In genomic region chr3L:10664511-10665062, dm6 we compare ENCODE assay signal across 1 fruit fly cellular context.
TF ChIP-seq lines count a peak whose summit lies in the region.

simj (plus strand) TSS chr3L:10664739.

TF ChIP-seq in whole organism, embryonic, 481 proteins besides CTCF, POLR2A, EP300 and RAD21 (continued from another document):
- TF ChIP-seq CG2712 (tag; optimal IDR thresholded peaks at IDR 0.05; lab: Kevin White, UChicago) (peak; percentile 62), nerfin-1 (tag; optimal IDR thresholded peaks at IDR 0.05; lab: Kevin White, UChicago) (peak; percentile 64), bcd (GFP tag; optimal IDR thresholded peaks at IDR 0.05; lab: Kevin White, UChicago) (peak; percentile 31), Usf (GFP tag; optimal IDR thresholded peaks at IDR 0.05; lab: Kevin White, UChicago) (no peak), CG18599 (GFP tag; optimal IDR thresholded peaks at IDR 0.05; lab: Kevin White, UChicago) (peak; percentile 61), pita (GFP tag; optimal IDR thresholded peaks at IDR 0.05; lab: Kevin White, UChicago) (peak; percentile 73), vvl (GFP tag; IDR thresholded peaks at IDR 0.05; lab: Robert Waterston, UW) (peak; percentile 77), CG4404 (GFP tag; IDR thresholded peaks at IDR 0.05; lab: Robert Waterston, UW) (no peak), CG16779 (GFP tag; IDR thresholded peaks at IDR 0.05; lab: Robert Waterston, UW) (0 out of 2 replicates have a peak, but pooled peaks have one; percentile 27), ATbp (GFP tag; optimal IDR thresholded peaks at IDR 0.05; lab: Kevin White, UChicago) (peak; percentile 63), CG15073 (GFP tag; optimal IDR thresholded peaks at IDR 0.05; lab: Kevin White, UChicago) (no peak), bsh (GFP tag; optimal IDR thresholded peaks at IDR 0.05; lab: Kevin White, UChicago) (peak in 1 of 2 experiments; percentile 26), CG6654 (GFP tag; optimal IDR thresholded peaks at IDR 0.05; lab: Kevin White, UChicago) (no peak), CG10565 (GFP tag; optimal IDR thresholded peaks at IDR 0.05; lab: Kevin White, UChicago) (no peak), ewg (GFP tag; optimal IDR thresholded peaks at IDR 0.05; lab: Kevin White, UChicago) (peak; percentile 67), onecut (GFP tag; IDR thresholded peaks at IDR 0.05; lab: Robert Waterston, UW) (peak; percentile 72), Hr3 (GFP tag; optimal IDR thresholded peaks at IDR 0.05; lab: Kevin White, UChicago) (no peak), CG2889 (GFP tag; IDR thresholded peaks at IDR 0.05; lab: Robert Waterston, UW) (no peak), knrl (GFP tag; IDR thresholded peaks at IDR 0.05; lab: Robert Waterston, UW; ENCODE audit: partially characterized antibody) (peak; percentile 81), Camta (GFP tag; optimal IDR thresholded peaks at IDR 0.05; lab: Kevin White, UChicago) (no peak), crc (GFP tag; optimal IDR thresholded peaks at IDR 0.05; lab: Kevin White, UChicago) (no peak), CG14441 (GFP tag; IDR thresholded peaks at IDR 0.05; lab: Robert Waterston, UW) (peak; percentile 17; the same call in 1 of the 2 replicates), CG10979 (tag; optimal IDR thresholded peaks at IDR 0.05; lab: Kevin White, UChicago) (peak; percentile 37), CG9797 (GFP tag; optimal IDR thresholded peaks at IDR 0.05; lab: Kevin White, UChicago) (peak; percentile 94), wor (GFP tag; IDR thresholded peaks at IDR 0.05; lab: Robert Waterston, UW) (no peak), lmd (GFP tag; IDR thresholded peaks at IDR 0.05; lab: Robert Waterston, UW) (no peak), Taf1 (GFP tag; IDR thresholded peaks at IDR 0.05; lab: Robert Waterston, UW) (no peak; the same call in 1 of the 2 replicates), Rfx (GFP tag; IDR thresholded peaks at IDR 0.05; lab: Robert Waterston, UW) (peak; percentile 80), ind (GFP tag; optimal IDR thresholded peaks at IDR 0.05; lab: Kevin White, UChicago) (no peak), CG11695 (GFP tag; IDR thresholded peaks at IDR 0.05; lab: Robert Waterston, UW) (no peak), CG9609 (GFP tag; optimal IDR thresholded peaks at IDR 0.05; lab: Kevin White, UChicago) (no peak), sens-2 (GFP tag; IDR thresholded peaks at IDR 0.05; lab: Robert Waterston, UW) (no peak), dysf (GFP tag; IDR thresholded peaks at IDR 0.05; lab: Robert Waterston, UW) (0 out of 3 replicates have a peak, but pooled peaks have one; percentile 9), Deaf1 (tag; optimal IDR thresholded peaks at IDR 0.05; lab: Kevin White, UChicago) (peak; percentile 60), CG14050 (GFP tag; IDR thresholded peaks at IDR 0.05; lab: Robert Waterston, UW) (no peak), CG12071 (GFP tag; optimal IDR thresholded peaks at IDR 0.05; lab: Kevin White, UChicago) (peak; percentile 31), Mrtf (GFP tag; IDR thresholded peaks at IDR 0.05; lab: Robert Waterston, UW) (no peak), Mes4 (GFP tag; optimal IDR thresholded peaks at IDR 0.05; lab: Kevin White, UChicago) (peak; percentile 1), danr (GFP tag; IDR thresholded peaks at IDR 0.05; lab: Robert Waterston, UW) (no peak), chm (GFP tag; IDR thresholded peaks at IDR 0.05; lab: Robert Waterston, UW) (peak; percentile 95), pum (GFP tag; optimal IDR thresholded peaks at IDR 0.05; lab: Kevin White, UChicago) (no peak), Ets97D (GFP tag; optimal IDR thresholded peaks at IDR 0.05; lab: Kevin White, UChicago) (peak; percentile 86), exex (tag; optimal IDR thresholded peaks at IDR 0.05; lab: Kevin White, UChicago) (peak; percentile 67), CG9437 (GFP tag; optimal IDR thresholded peaks at IDR 0.05; lab: Kevin White, UChicago) (no peak), Poxn (GFP tag; IDR thresholded peaks at IDR 0.05; lab: Robert Waterston, UW) (no peak), pzg (GFP tag; optimal IDR thresholded peaks at IDR 0.05; lab: Kevin White, UChicago) (peak; percentile 97), CG30020 (tag; optimal IDR thresholded peaks at IDR 0.05; lab: Kevin White, UChicago) (peak; percentile 16), eve (GFP tag; optimal IDR thresholded peaks at IDR 0.05; lab: Kevin White, UChicago) (peak in 1 of 2 experiments; percentile 76), tap (tag; optimal IDR thresholded peaks at IDR 0.05; lab: Kevin White, UChicago) (no peak), bab2 (GFP tag; optimal IDR thresholded peaks at IDR 0.05; lab: Kevin White, UChicago) (no peak), ash1 (GFP tag; optimal IDR thresholded peaks at IDR 0.05; lab: Kevin White, UChicago) (peak; percentile 77), CG11093 (GFP tag; IDR thresholded peaks at IDR 0.05; lab: Robert Waterston, UW) (no peak), CG17568 (GFP tag; optimal IDR thresholded peaks at IDR 0.05; lab: Kevin White, UChicago) (no peak), CG14014 (GFP tag; IDR thresholded peaks at IDR 0.05; lab: Robert Waterston, UW) (peak; percentile 63; the same call in 1 of the 2 replicates), E2f1 (GFP tag; IDR thresholded peaks at IDR 0.05; lab: Robert Waterston, UW) (0 out of 2 replicates have a peak, but pooled peaks have one; percentile 16), CG9932 (GFP tag; IDR thresholded peaks at IDR 0.05; lab: Robert Waterston, UW) (peak; percentile 71), hbn (GFP tag; IDR thresholded peaks at IDR 0.05; lab: Robert Waterston, UW; ENCODE audit: partially characterized antibody) (peak; percentile 88), NC2β (GFP tag; optimal IDR thresholded peaks at IDR 0.05; lab: Kevin White, UChicago) (peak; percentile 52), CG2875 (GFP tag; optimal IDR thresholded peaks at IDR 0.05; lab: Kevin White, UChicago) (peak; percentile 17), CG9215 (GFP tag; IDR thresholded peaks at IDR 0.05; lab: Robert Waterston, UW) (no peak), CG4617 (GFP tag; optimal IDR thresholded peaks at IDR 0.05; lab: Kevin White, UChicago; ENCODE audit: borderline replicate concordance) (peak; percentile 50), sna (GFP tag; IDR thresholded peaks at IDR 0.05; lab: Robert Waterston, UW; ENCODE audit: partially characterized antibody) (peak; percentile 81), tgo (GFP tag; IDR thresholded peaks at IDR 0.05; lab: Robert Waterston, UW) (0 out of 3 replicates have a peak, but pooled peaks have one; percentile 18), Side (GFP tag; optimal IDR thresholded peaks at IDR 0.05; lab: Kevin White, UChicago) (peak; percentile 36), CG16863 (GFP tag; optimal IDR thresholded peaks at IDR 0.05; lab: Kevin White, UChicago) (peak; percentile 73), eyg (GFP tag; optimal IDR thresholded peaks at IDR 0.05; lab: Kevin White, UChicago) (peak; percentile 28), CG6813 (GFP tag; optimal IDR thresholded peaks at IDR 0.05; lab: Kevin White, UChicago) (peak; percentile 30), wek (GFP tag; optimal IDR thresholded peaks at IDR 0.05; lab: Kevin White, UChicago) (peak; percentile 75), Elba2 (GFP tag; optimal IDR thresholded peaks at IDR 0.05; lab: Kevin White, UChicago) (no peak), H2.0 (GFP tag; IDR thresholded peaks at IDR 0.05; lab: Robert Waterston, UW) (0 out of 2 replicates have a peak, but pooled peaks have one; percentile 17), Chrac-16 (GFP tag; optimal IDR thresholded peaks at IDR 0.05; lab: Kevin White, UChicago) (peak; percentile 21), jigr1 (GFP tag; IDR thresholded peaks at IDR 0.05; lab: Robert Waterston, UW) (no peak), CkIIα-i1 (GFP tag; IDR thresholded peaks at IDR 0.05; lab: Robert Waterston, UW) (no peak), BEAF-32 (GFP tag; optimal IDR thresholded peaks at IDR 0.05; lab: Kevin White, UChicago) (peak; percentile 92), CG30431 (GFP tag; optimal IDR thresholded peaks at IDR 0.05; lab: Kevin White, UChicago) (no peak), CG14965 (GFP tag; optimal IDR thresholded peaks at IDR 0.05; lab: Kevin White, UChicago; ENCODE audit: borderline replicate concordance) (no peak), CG17186 (GFP tag; optimal IDR thresholded peaks at IDR 0.05; lab: Kevin White, UChicago) (peak; percentile 96), bbx (GFP tag; IDR thresholded peaks at IDR 0.05; lab: Robert Waterston, UW; ENCODE audit: partially characterized antibody) (peak; percentile 95), fd102C (GFP tag; optimal IDR thresholded peaks at IDR 0.05; lab: Kevin White, UChicago) (no peak), CG8478 (optimal IDR thresholded peaks at IDR 0.05; lab: Kevin White, UChicago) (no peak), chif (GFP tag; optimal IDR thresholded peaks at IDR 0.05; lab: Kevin White, UChicago) (no peak), gem (tag; optimal IDR thresholded peaks at IDR 0.05; lab: Kevin White, UChicago) (peak; percentile 8), CG11696 (GFP tag; IDR thresholded peaks at IDR 0.05; lab: Robert Waterston, UW) (peak; percentile 37; the same call in 1 of the 2 replicates), yki (optimal IDR thresholded peaks at IDR 0.05; lab: Kevin White, UChicago) (no peak), CG1529 (GFP tag; optimal IDR thresholded peaks at IDR 0.05; lab: Kevin White, UChicago) (no peak), prd (optimal IDR thresholded peaks at IDR 0.05; lab: Kevin White, UChicago) (no peak), prd (GFP tag; IDR thresholded peaks at IDR 0.05; lab: Robert Waterston, UW) (0 out of 3 replicates have a peak, but pooled peaks have one; percentile 8), dimm (GFP tag; IDR thresholded peaks at IDR 0.05; lab: Robert Waterston, UW) (no peak), Pdp1 (GFP tag; optimal IDR thresholded peaks at IDR 0.05; lab: Kevin White, UChicago) (peak; percentile 38 to 55), tx (GFP tag; optimal IDR thresholded peaks at IDR 0.05; lab: Kevin White, UChicago) (peak; percentile 22), stwl (tag; optimal IDR thresholded peaks at IDR 0.05; lab: Kevin White, UChicago) (peak; percentile 66), sim (GFP tag; IDR thresholded peaks at IDR 0.05; lab: Robert Waterston, UW) (peak; percentile 36; the same call in 1 of the 2 replicates), CG6689 (GFP tag; IDR thresholded peaks at IDR 0.05; lab: Robert Waterston, UW) (0 out of 2 replicates have a peak, but pooled peaks have one; percentile 6), peb (GFP tag; IDR thresholded peaks at IDR 0.05; lab: Robert Waterston, UW) (no peak), CG6683 (GFP tag; optimal IDR thresholded peaks at IDR 0.05; lab: Kevin White, UChicago) (peak; percentile 35), salm (tag; optimal IDR thresholded peaks at IDR 0.05; lab: Kevin White, UChicago) (peak; percentile 50), CG13123 (GFP tag; optimal IDR thresholded peaks at IDR 0.05; lab: Kevin White, UChicago) (no peak), zfh2 (GFP tag; optimal IDR thresholded peaks at IDR 0.05; lab: Kevin White, UChicago) (peak; percentile 38), grn (GFP tag; optimal IDR thresholded peaks at IDR 0.05; lab: Kevin White, UChicago) (peak; percentile 68), pros (GFP tag; optimal IDR thresholded peaks at IDR 0.05; lab: Kevin White, UChicago) (peak; percentile 18), Kr (GFP tag; optimal IDR thresholded peaks at IDR 0.05; lab: Kevin White, UChicago) (no peak), CG12155 (GFP tag; optimal IDR thresholded peaks at IDR 0.05; lab: Kevin White, UChicago) (peak; percentile 54), zfh1 (GFP tag; IDR thresholded peaks at IDR 0.05; lab: Robert Waterston, UW) (peak; percentile 69; the same call in 2 of the 3 replicates), CG12391 (tag; optimal IDR thresholded peaks at IDR 0.05; lab: Kevin White, UChicago) (peak; percentile 70), Eip74EF (GFP tag; optimal IDR thresholded peaks at IDR 0.05; lab: Kevin White, UChicago) (peak in 1 of 2 experiments; percentile 58), CG17328 (GFP tag; IDR thresholded peaks at IDR 0.05; lab: Robert Waterston, UW) (peak; percentile 38), Dbx (GFP tag; IDR thresholded peaks at IDR 0.05; lab: Robert Waterston, UW) (peak; percentile 80; the same call in 1 of the 3 replicates), HLHmδ (GFP tag; optimal IDR thresholded peaks at IDR 0.05; lab: Kevin White, UChicago) (peak; percentile 75), sens (GFP tag; lab: Kevin White, UChicago) (peak; percentile 82)
